Worm (Caenorhabditis elegans) whole organism, L3 larva: ENCODE measurements around the gene K10D11.7.

Experiments used
- R02D3.7 ChIP-seq: fragments of 150-350 bp; optimal IDR thresholded peaks from 2 replicates; lab custom pipeline; 2014; ENCODE audit warnings: missing biosample characterization, missing genetic modification characterization
- ZK546.5 ChIP-seq: sonication (generic microtip); optimal IDR thresholded peaks from 2 replicates; lab custom pipeline; 2017; ENCODE audit warnings: missing biosample characterization, missing genetic modification characterization
- aly-2 ChIP-seq: fragments of 150-350 bp; optimal IDR thresholded peaks from 2 replicates; lab custom pipeline; 2014; ENCODE audit warnings: missing biosample characterization, missing genetic modification characterization
- ceh-28 ChIP-seq: fragments of 150-350 bp; optimal IDR thresholded peaks from 2 replicates; lab custom pipeline; 2014; ENCODE audit warnings: missing biosample characterization, missing genetic modification reagents, missing genetic modification characterization
- ceh-82 ChIP-seq: fragments of 150-350 bp; optimal IDR thresholded peaks from 2 replicates; lab custom pipeline; 2014; ENCODE audit warnings: missing biosample characterization, missing genetic modification characterization
- ceh-9 ChIP-seq: sonication (generic microtip); optimal IDR thresholded peaks from 2 replicates; lab custom pipeline; 2018; ENCODE audit warnings: missing biosample characterization, missing genetic modification characterization
- daf-12 ChIP-seq: fragments of 150-350 bp; optimal IDR thresholded peaks from 2 replicates; lab custom pipeline; 2014; ENCODE audit warnings: missing biosample characterization, missing genetic modification reagents, missing genetic modification characterization
- egl-27 ChIP-seq: sonication (generic microtip); optimal IDR thresholded peaks from 4 replicates; lab custom pipeline; 2017; ENCODE audit warnings: missing biosample characterization, missing genetic modification reagents, missing genetic modification characterization
- egl-5 ChIP-seq: fragments of 150-350 bp; optimal IDR thresholded peaks from 2 replicates; lab custom pipeline; 2017; ENCODE audit warnings: missing biosample characterization, missing genetic modification reagents, missing genetic modification characterization, inconsistent platforms
- elt-1 ChIP-seq: fragments of 150-350 bp; optimal IDR thresholded peaks from 2 replicates; lab custom pipeline; 2014; ENCODE audit warnings: missing biosample characterization, missing genetic modification characterization
- elt-2 ChIP-seq: sonication (generic microtip); optimal IDR thresholded peaks from 2 replicates; lab custom pipeline; 2016; ENCODE audit warnings: missing genetic modification reagents, mild to moderate bottlenecking, missing genetic modification characterization, missing compliant biosample characterization
- elt-3 ChIP-seq, 3 experiments: fragments of 150-350 bp in 1 of 3; sonication (generic microtip) in 2 of 3; optimal IDR thresholded peaks; 2 replicates in 2 of 3; 4 replicates in 1 of 3; lab custom pipeline; 2014 to 2017; ENCODE audit warnings: missing biosample characterization in 3 of 3, missing genetic modification characterization in 3 of 3
- fkh-10 ChIP-seq: sonication (generic microtip); optimal IDR thresholded peaks from 2 replicates; lab custom pipeline; 2017; ENCODE audit warnings: missing biosample characterization, missing genetic modification reagents, missing genetic modification characterization
- fkh-2 ChIP-seq: fragments of 150-350 bp; optimal IDR thresholded peaks from 2 replicates; lab custom pipeline; 2014; ENCODE audit warnings: missing biosample characterization, missing genetic modification reagents, missing genetic modification characterization
- hmg-11 ChIP-seq: sonication (generic microtip); optimal IDR thresholded peaks from 2 replicates; lab custom pipeline; 2016; ENCODE audit warnings: missing genetic modification characterization, missing compliant biosample characterization
- jun-1 ChIP-seq: fragments of 150-350 bp; optimal IDR thresholded peaks from 2 replicates; lab custom pipeline; 2014; ENCODE audit warnings: missing biosample characterization, missing genetic modification reagents, missing genetic modification characterization
- lin-15B ChIP-seq: fragments of 150-350 bp; optimal IDR thresholded peaks from 2 replicates; lab custom pipeline; 2014; ENCODE audit warnings: missing biosample characterization, missing genetic modification characterization
- lin-39 ChIP-seq: fragments of 150-350 bp; optimal IDR thresholded peaks from 2 replicates; lab custom pipeline; 2018; ENCODE audit warnings: missing biosample characterization, missing genetic modification reagents, missing genetic modification characterization
- lsy-12 ChIP-seq: sonication (generic microtip); optimal IDR thresholded peaks from 2 replicates; lab custom pipeline; 2016; ENCODE audit warnings: mild to moderate bottlenecking, missing genetic modification characterization, missing compliant biosample characterization
- mdl-1 ChIP-seq: fragments of 150-350 bp; optimal IDR thresholded peaks from 2 replicates; lab custom pipeline; 2014; ENCODE audit warnings: missing biosample characterization, missing genetic modification characterization
- nfya-1 ChIP-seq: sonication (generic microtip); optimal IDR thresholded peaks from 2 replicates; lab custom pipeline; 2017; ENCODE audit warnings: missing genetic modification characterization, mild to moderate bottlenecking, missing compliant biosample characterization, antibody characterized with exemption, moderate library complexity; ENCODE audit not compliant: insufficient read depth
- nhr-23 ChIP-seq: fragments of 150-350 bp; optimal IDR thresholded peaks from 2 replicates; lab custom pipeline; 2014; ENCODE audit warnings: missing biosample characterization, missing genetic modification reagents, missing genetic modification characterization
- nhr-237 ChIP-seq: fragments of 150-350 bp; optimal IDR thresholded peaks from 2 replicates; lab custom pipeline; 2014; ENCODE audit warnings: missing biosample characterization, missing genetic modification characterization
- nhr-25 ChIP-seq: sonication (generic microtip); optimal IDR thresholded peaks from 2 replicates; lab custom pipeline; 2017; ENCODE audit warnings: missing biosample characterization, missing genetic modification characterization
- nhr-43 ChIP-seq: sonication (generic microtip); optimal IDR thresholded peaks from 2 replicates; lab custom pipeline; 2016; ENCODE audit warnings: mild to moderate bottlenecking, missing genetic modification characterization, missing compliant biosample characterization; ENCODE audit not compliant: poor library complexity, severe bottlenecking
- nhr-67 ChIP-seq: fragments of 150-350 bp; optimal IDR thresholded peaks from 2 replicates; lab custom pipeline; 2014; ENCODE audit warnings: missing biosample characterization, missing genetic modification characterization
- nhr-76 ChIP-seq: fragments of 150-350 bp; sonication (generic microtip); optimal IDR thresholded peaks from 5 replicates; lab custom pipeline; 2014; ENCODE audit warnings: missing biosample characterization, missing genetic modification characterization
- nhr-77 ChIP-seq: fragments of 150-350 bp; optimal IDR thresholded peaks from 2 replicates; lab custom pipeline; 2014; ENCODE audit warnings: missing biosample characterization, missing genetic modification characterization
- pha-4 ChIP-seq: fragments of 150-350 bp; optimal IDR thresholded peaks from 2 replicates; lab custom pipeline; 2014; ENCODE audit warnings: missing biosample characterization, missing genetic modification reagents, missing genetic modification characterization
- pqm-1 ChIP-seq: fragments of 150-350 bp; optimal IDR thresholded peaks from 2 replicates; lab custom pipeline; 2017; ENCODE audit warnings: missing biosample characterization, missing genetic modification characterization, inconsistent platforms
- sea-2 ChIP-seq: fragments of 150-350 bp; sonication (generic microtip); optimal IDR thresholded peaks from 4 replicates; lab custom pipeline; 2014; ENCODE audit warnings: missing biosample characterization, missing genetic modification reagents, missing genetic modification characterization
- skn-1 ChIP-seq: fragments of 150-350 bp; optimal IDR thresholded peaks from 2 replicates; lab custom pipeline; 2014; ENCODE audit warnings: missing biosample characterization, missing genetic modification characterization
- snpc-4 ChIP-seq: fragments of 150-350 bp; optimal IDR thresholded peaks from 2 replicates; lab custom pipeline; 2014; ENCODE audit warnings: missing biosample characterization, missing genetic modification characterization
- tbx-2 ChIP-seq: sonication (generic microtip); optimal IDR thresholded peaks from 2 replicates; lab custom pipeline; 2016; ENCODE audit warnings: mild to moderate bottlenecking, missing genetic modification characterization, missing compliant biosample characterization
- unc-62 ChIP-seq: fragments of 150-350 bp; sonication (generic microtip); optimal IDR thresholded peaks from 4 replicates; lab custom pipeline; 2014; ENCODE audit warnings: missing biosample characterization, missing genetic modification reagents, missing genetic modification characterization
- zag-1 ChIP-seq: fragments of 150-350 bp; optimal IDR thresholded peaks from 2 replicates; lab custom pipeline; 2014; ENCODE audit warnings: missing biosample characterization, missing genetic modification characterization
- ztf-4 ChIP-seq: fragments of 150-350 bp; optimal IDR thresholded peaks from 2 replicates; lab custom pipeline; 2014; ENCODE audit warnings: missing biosample characterization, missing genetic modification characterization

Gene K10D11.7

ce11 chrIV:13016820-13017219, 21.0 kb upstream of the K10D11.7 start:
- no peak for TF ChIP-seq nhr-237
- no peak for TF ChIP-seq ceh-28
- TF ChIP-seq snpc-4 (tag; lab: Kevin White, UChicago): no peak
- no peak for TF ChIP-seq zag-1 (tag; lab: Kevin White, UChicago)
- TF ChIP-seq aly-2 (tag; lab: Kevin White, UChicago): no peak
- TF ChIP-seq pha-4 (tag; lab: Kevin White, UChicago): no peak
- TF ChIP-seq hmg-11 (tag; lab: Kevin White, UChicago): peak; percentile 39
- TF ChIP-seq ztf-4: no peak
- TF ChIP-seq fkh-10 (GFP tag; lab: Kevin White, UChicago): peak; percentile 70

ce11 chrIV:13015801-13016404, 20.1 kb upstream of the K10D11.7 start:
- TF ChIP-seq daf-12 (tag; lab: Kevin White, UChicago) (no peak), jun-1 (tag; lab: Kevin White, UChicago) (no peak), nhr-43 (no peak), elt-3 (tag; optimal IDR thresholded peaks at IDR 0.05; lab: Kevin White, UChicago) (no peak), lin-15B (tag; lab: Kevin White, UChicago) (no peak), snpc-4 (tag; lab: Kevin White, UChicago) (no peak), nhr-77 (no peak), sea-2 (GFP tag; lab: Kevin White, UChicago) (no peak), fkh-2 (no peak), lsy-12 (tag; lab: Kevin White, UChicago) (no peak), aly-2 (tag; lab: Kevin White, UChicago) (no peak), nfya-1 (peak; percentile 38), pha-4 (tag; lab: Kevin White, UChicago) (no peak), mdl-1 (tag; lab: Kevin White, UChicago) (no peak), nhr-25 (no peak), egl-5 (tag; lab: Kevin White, UChicago) (peak; percentile 29), ceh-9 (tag; lab: Kevin White, UChicago) (no peak), lin-39 (peak; percentile 44)

- TF ChIP-seq elt-3 (tag; optimal IDR thresholded peaks at IDR 0.05; lab: Kevin White, UChicago): no peak
- peak; percentile 97 for TF ChIP-seq elt-1
- TF ChIP-seq snpc-4 (tag; lab: Kevin White, UChicago): peak; percentile 24
Observed at ce11 chrIV:13013711-13014341, 18.0 kb upstream of the K10D11.7 start.

- TF ChIP-seq tbx-2 (tag; lab: Kevin White, UChicago): no peak
- no peak for TF ChIP-seq ZK546.5 (tag; lab: Kevin White, UChicago)
- no peak for TF ChIP-seq pqm-1 (tag; lab: Kevin White, UChicago)
- no peak for TF ChIP-seq pha-4 (tag; lab: Kevin White, UChicago)
- no peak for TF ChIP-seq ztf-4
- TF ChIP-seq R02D3.7 (tag; lab: Kevin White, UChicago): no peak
- no peak for TF ChIP-seq elt-3 (tag; optimal IDR thresholded peaks at IDR 0.05; lab: Kevin White, UChicago)
- TF ChIP-seq nhr-67 (tag; lab: Kevin White, UChicago): no peak
- TF ChIP-seq ceh-82: no peak
- TF ChIP-seq nhr-76 (tag; lab: Kevin White, UChicago): no peak
- peak; percentile 52 for TF ChIP-seq elt-1
- peak; percentile 59 for TF ChIP-seq nhr-25
- TF ChIP-seq egl-5 (tag; lab: Kevin White, UChicago): peak; percentile 62
Observed at ce11 chrIV:13013231-13013630, 17.4 kb upstream of the K10D11.7 start.

- TF ChIP-seq jun-1 (tag; lab: Kevin White, UChicago) (no peak), sea-2 (GFP tag; lab: Kevin White, UChicago) (no peak), nhr-23 (tag; lab: Kevin White, UChicago) (no peak), pqm-1 (tag; lab: Kevin White, UChicago) (no peak), lin-39 (no peak), ceh-9 (tag; lab: Kevin White, UChicago) (no peak), elt-1 (no peak), fkh-2 (no peak), elt-2 (tag; lab: Kevin White, UChicago) (no peak), unc-62 (GFP tag; lab: Kevin White, UChicago) (no peak), nhr-77 (no peak), zag-1 (tag; lab: Kevin White, UChicago) (no peak), snpc-4 (tag; lab: Kevin White, UChicago) (no peak), ZK546.5 (tag; lab: Kevin White, UChicago) (no peak), skn-1 (tag; lab: Kevin White, UChicago) (no peak), egl-27 (tag; lab: Kevin White, UChicago) (no peak)
Observed at ce11 chrIV:13009507-13009906, 13.7 kb upstream of the K10D11.7 start.
